Worm (Caenorhabditis elegans): ENCODE data around the gene ttn-1.

Gene ttn-1

DNA sequence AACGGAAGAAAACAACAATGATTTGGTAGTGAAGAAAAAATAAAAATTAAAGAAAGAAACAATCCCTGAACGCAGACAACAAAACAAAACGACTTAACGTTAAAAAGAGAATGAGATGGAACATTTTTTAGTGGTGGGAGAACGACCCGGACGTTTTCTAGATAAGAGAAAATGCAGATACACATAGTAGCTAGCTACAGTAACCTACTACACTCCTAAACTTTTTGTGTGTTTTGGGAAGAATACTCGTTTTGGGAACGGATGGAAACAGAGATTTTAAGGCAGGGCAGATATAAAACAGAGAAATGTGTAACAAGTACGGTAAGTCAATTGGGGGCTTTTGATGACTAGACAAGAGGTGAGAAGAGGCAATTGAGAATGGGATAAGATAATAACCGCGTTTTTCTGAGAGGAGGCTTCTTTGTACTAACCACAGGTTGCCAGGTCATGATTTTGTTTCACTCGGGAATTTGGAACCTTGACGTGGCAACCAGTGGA, 20.4 kb upstream of the ttn-1 start:
- no peak for TF ChIP-seq ceh-19 (GFP tag; optimal IDR thresholded peaks at IDR 0.05)
- TF ChIP-seq pqm-1 (tag; optimal IDR thresholded peaks at IDR 0.05) = no peak
- no peak for TF ChIP-seq odd-2 (tag; optimal IDR thresholded peaks at IDR 0.05)
- no peak for TF ChIP-seq pha-4 (tag; optimal IDR thresholded peaks at IDR 0.05)
- TF ChIP-seq elt-4 (tag; optimal IDR thresholded peaks at IDR 0.05) = no peak
- no peak for TF ChIP-seq elt-2 (tag; optimal IDR thresholded peaks at IDR 0.05)
- TF ChIP-seq zip-5 (tag; optimal IDR thresholded peaks at IDR 0.05) = no peak
- TF ChIP-seq dve-1 (tag; optimal IDR thresholded peaks at IDR 0.05) = no peak
- TF ChIP-seq sdc-2 (tag; optimal IDR thresholded peaks at IDR 0.05) = no peak
- TF ChIP-seq npax-4 (tag; optimal IDR thresholded peaks at IDR 0.05) = no peak
- TF ChIP-seq ceh-14 (tag; optimal IDR thresholded peaks at IDR 0.05) = no peak
- TF ChIP-seq Y22D7AL.16 (tag; optimal IDR thresholded peaks at IDR 0.05) = no peak
- TF ChIP-seq ceh-22 (tag; optimal IDR thresholded peaks at IDR 0.05) = no peak

- TF ChIP-seq dve-1 (tag; optimal IDR thresholded peaks at IDR 0.05) (no peak), dmd-4 (tag; optimal IDR thresholded peaks at IDR 0.05; ENCODE audit: borderline replicate concordance) (peak; percentile 36), hlh-13 (GFP tag; optimal IDR thresholded peaks at IDR 0.05) (peak; percentile 52), gmeb-2 (tag; optimal IDR thresholded peaks at IDR 0.05) (no peak), fkh-6 (tag; optimal IDR thresholded peaks at IDR 0.05) (no peak), sox-2 (GFP tag; IDR thresholded peaks at IDR 0.05) (no peak), C08G9.2 (tag; optimal IDR thresholded peaks at IDR 0.05) (peak; percentile 13)
Measured at ce11 chrV:6222171-6222733, 19.8 kb upstream of the ttn-1 start.

DNA sequence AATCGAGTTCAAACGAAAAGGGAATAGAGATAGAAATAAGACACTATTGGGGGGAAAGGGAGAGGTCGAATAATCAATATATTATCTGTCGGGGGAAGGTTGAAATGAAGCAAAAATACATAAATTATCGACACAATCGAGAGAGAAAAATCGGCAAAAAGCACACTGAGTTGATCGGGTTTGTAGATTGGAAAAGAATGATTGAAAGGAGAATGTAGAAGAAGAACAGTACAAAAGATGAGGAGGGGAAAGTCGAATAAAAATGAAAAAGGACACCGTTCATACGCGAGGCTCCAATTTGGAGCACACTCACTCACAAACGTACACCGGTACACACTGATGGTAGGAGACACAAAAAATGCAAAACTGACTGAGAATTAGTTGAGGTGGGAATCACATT, 18.9 kb upstream of the ttn-1 start:
- no peak for TF ChIP-seq unc-42 (tag; optimal IDR thresholded peaks at IDR 0.05)
- TF ChIP-seq C08G9.2 (tag; optimal IDR thresholded peaks at IDR 0.05) = no peak
- no peak for TF ChIP-seq ref-2 (tag; optimal IDR thresholded peaks at IDR 0.05)
- no peak for TF ChIP-seq fax-1 (tag; optimal IDR thresholded peaks at IDR 0.05)
- TF ChIP-seq ceh-18 (tag; optimal IDR thresholded peaks at IDR 0.05) = no peak
- TF ChIP-seq pha-4 (tag; optimal IDR thresholded peaks at IDR 0.05) = no peak
- TF ChIP-seq pag-3 (tag; optimal IDR thresholded peaks at IDR 0.05; ENCODE audit: borderline replicate concordance) = no peak
- no peak for TF ChIP-seq hlh-13 (GFP tag; optimal IDR thresholded peaks at IDR 0.05)
- no peak for TF ChIP-seq ceh-19 (GFP tag; optimal IDR thresholded peaks at IDR 0.05)
- no peak for TF ChIP-seq K02D7.2 (tag; optimal IDR thresholded peaks at IDR 0.05)
- TF ChIP-seq npax-4 (tag; optimal IDR thresholded peaks at IDR 0.05) = no peak
- TF ChIP-seq sox-2 (GFP tag; IDR thresholded peaks at IDR 0.05) = no peak
- TF ChIP-seq ceh-30 (tag; optimal IDR thresholded peaks at IDR 0.05) = no peak
- no peak for TF ChIP-seq lin-11 (tag; optimal IDR thresholded peaks at IDR 0.05)
- no peak for TF ChIP-seq che-1 (tag; optimal IDR thresholded peaks at IDR 0.05)
- no peak for TF ChIP-seq mec-3 (tag; optimal IDR thresholded peaks at IDR 0.05; ENCODE audit: borderline replicate concordance)
- no peak for TF ChIP-seq dmd-4 (tag; optimal IDR thresholded peaks at IDR 0.05; ENCODE audit: borderline replicate concordance)
- TF ChIP-seq zip-5 (tag; optimal IDR thresholded peaks at IDR 0.05) = no peak

DNA sequence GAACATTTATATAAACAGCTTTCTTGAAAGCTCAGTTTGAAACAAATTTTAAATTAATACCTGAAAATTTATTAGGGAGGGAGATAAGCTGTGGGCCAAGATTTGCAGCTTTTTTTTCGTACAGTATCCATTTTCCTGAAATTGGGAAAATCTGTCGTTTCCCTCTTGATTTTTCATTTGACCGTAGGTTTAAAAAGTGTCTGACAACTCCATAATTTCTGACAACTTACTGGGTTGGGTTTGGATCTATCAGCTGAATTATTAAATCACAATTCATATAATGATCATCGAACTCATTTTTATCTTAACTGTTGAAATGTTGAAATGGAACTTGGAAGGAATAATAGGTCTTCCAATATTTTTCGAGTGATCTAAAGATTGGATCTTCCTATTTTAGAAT, 18.3 kb upstream of the ttn-1 start:
- TF ChIP-seq ceh-48 (tag; optimal IDR thresholded peaks at IDR 0.05) (no peak), ama-1 (optimal IDR thresholded peaks at IDR 0.05) (peak; percentile 71)

DNA sequence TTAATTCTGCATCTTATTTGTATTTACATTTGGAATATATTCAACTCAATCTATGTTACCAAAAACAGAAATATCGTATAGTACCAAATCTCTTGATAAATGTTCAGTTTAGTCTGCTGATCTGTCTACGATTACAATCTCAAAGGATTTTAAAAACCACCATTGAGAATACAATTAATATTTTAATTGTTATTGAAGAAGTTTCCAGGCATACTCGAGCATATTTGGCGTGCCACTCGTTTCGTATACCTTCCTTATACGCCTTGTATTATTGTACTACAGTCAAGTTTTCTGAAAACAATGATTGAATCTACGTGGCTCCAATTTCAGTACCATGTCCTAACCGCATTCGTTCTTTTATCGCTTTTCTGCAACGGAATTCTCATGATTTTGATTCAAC, 15.4 kb upstream of the ttn-1 start, which contains the start of gene str-206:
TSS of gene str-206 (plus strand) at position 301 of the 400 bp plus-strand sequence.
- TF ChIP-seq ceh-2 (tag; optimal IDR thresholded peaks at IDR 0.05) (no peak), hlh-30 (tag; optimal IDR thresholded peaks at IDR 0.05; ENCODE audit: insufficient read depth) (no peak), madf-2 (tag; optimal IDR thresholded peaks at IDR 0.05) (no peak), pat-9 (tag; optimal IDR thresholded peaks at IDR 0.05) (no peak), pha-4 (tag; optimal IDR thresholded peaks at IDR 0.05) (no peak), pros-1 (tag; optimal IDR thresholded peaks at IDR 0.05) (no peak), T23F11.4 (GFP tag; optimal IDR thresholded peaks at IDR 0.05) (no peak), che-1 (tag; optimal IDR thresholded peaks at IDR 0.05) (no peak), ceh-31 (tag; optimal IDR thresholded peaks at IDR 0.05) (no peak), elt-4 (tag; optimal IDR thresholded peaks at IDR 0.05) (no peak), hlh-13 (GFP tag; optimal IDR thresholded peaks at IDR 0.05) (no peak), fax-1 (tag; optimal IDR thresholded peaks at IDR 0.05) (no peak), ama-1 (optimal IDR thresholded peaks at IDR 0.05) (no peak), npax-4 (tag; optimal IDR thresholded peaks at IDR 0.05) (no peak), ceh-6 (GFP tag; optimal IDR thresholded peaks at IDR 0.05) (no peak), K02D7.2 (tag; optimal IDR thresholded peaks at IDR 0.05) (no peak), tbx-2 (tag; optimal IDR thresholded peaks at IDR 0.05) (no peak), syd-9 (tag; optimal IDR thresholded peaks at IDR 0.05) (no peak), K09A11.1 (tag; optimal IDR thresholded peaks at IDR 0.05; ENCODE audit: insufficient read depth) (no peak)

Data from whole organism, late embryonic.